Fruit fly (Drosophila melanogaster): Measurements from ENCODE around the gene Hsp67Bc.

DNA sequence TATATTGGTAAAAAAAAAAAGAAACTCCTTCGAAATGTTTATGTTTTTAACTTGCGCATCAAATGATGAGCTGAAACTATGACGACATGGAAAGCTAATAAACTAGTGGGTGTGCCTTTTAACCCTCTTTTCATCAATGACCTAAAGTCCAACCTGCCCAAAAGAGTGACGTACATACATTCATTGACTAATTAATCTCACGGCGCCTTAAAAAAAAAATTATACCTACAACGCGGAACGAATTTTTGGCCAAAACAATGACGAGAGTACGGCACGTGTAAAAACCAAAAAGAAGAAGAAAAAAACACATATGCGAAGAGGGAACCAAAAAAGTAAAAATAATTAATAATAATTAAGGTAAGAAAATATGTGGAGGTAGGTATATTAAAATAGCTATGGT, 33.8 kb downstream of the Hsp67Bc start, which contains the start of gene PGRP-LC:
- TF ChIP-seq Sin3A (optimal IDR thresholded peaks at IDR 0.05) (no peak), Myc (optimal IDR thresholded peaks at IDR 0.05) (no peak)

All from Kc167 (cell line).